Fruit fly (Drosophila melanogaster) whole organism, embryonic: Measurements from ENCODE around the gene CG15024.
A peak's percentile ranks its signal among the peaks of the same experiment; 100 is the strongest.

Experiments used
- Adf1 ChIP-seq: fragments of 200-800 bp; sonication (Bioruptor generic); IDR thresholded peaks from 2 replicates; pipeline ENCODE4 v1.3.6; 2022; ENCODE audit warnings: missing biosample characterization, missing genetic modification characterization
- B-H2 ChIP-seq: fragments of 200-800 bp; sonication (Bioruptor generic); optimal IDR thresholded peaks from 2 replicates; lab custom pipeline; 2018; ENCODE audit warnings: missing biosample characterization, mild to moderate bottlenecking, missing genetic modification characterization
- CG10147 ChIP-seq: fragments of 200-800 bp; sonication (Bioruptor generic); optimal IDR thresholded peaks from 2 replicates; lab custom pipeline; 2019; ENCODE audit warnings: missing biosample characterization, mild to moderate bottlenecking, missing genetic modification characterization, moderate library complexity
- CG10209 ChIP-seq: fragments of 200-800 bp; sonication (Bioruptor generic); optimal IDR thresholded peaks from 3 replicates; lab custom pipeline; 2017; ENCODE audit warnings: missing biosample characterization, mild to moderate bottlenecking, missing genetic modification characterization, missing genetic modification reagents
- CG10543 ChIP-seq: fragments of 200-800 bp; sonication (Bioruptor generic); optimal IDR thresholded peaks from 3 replicates; lab custom pipeline; 2017; ENCODE audit warnings: missing biosample characterization, mild to moderate bottlenecking, missing genetic modification characterization, moderate library complexity
- CG11093 ChIP-seq: fragments of 200-800 bp; sonication (Bioruptor generic); IDR thresholded peaks from 3 replicates; pipeline ENCODE4 v1.3.6; 2022; ENCODE audit warnings: missing biosample characterization, missing genetic modification characterization
- CG12744 ChIP-seq: fragments of 200-800 bp; sonication (Bioruptor generic); optimal IDR thresholded peaks from 2 replicates; lab custom pipeline; 2016; ENCODE audit warnings: missing biosample characterization, missing genetic modification characterization
- CG12769 ChIP-seq: fragments of 200-800 bp; sonication (Bioruptor generic); optimal IDR thresholded peaks from 2 replicates; lab custom pipeline; 2019; ENCODE audit warnings: missing biosample characterization, mild to moderate bottlenecking, missing genetic modification characterization, moderate library complexity
- CG13775 ChIP-seq: fragments of 200-800 bp; sonication (Bioruptor generic); optimal IDR thresholded peaks from 3 replicates; lab custom pipeline; 2017; ENCODE audit warnings: missing biosample characterization, mild to moderate bottlenecking, missing genetic modification characterization
- CG13894 ChIP-seq: fragments of 200-800 bp; sonication (Bioruptor generic); optimal IDR thresholded peaks from 3 replicates; lab custom pipeline; 2018; ENCODE audit warnings: missing biosample characterization, mild to moderate bottlenecking, missing genetic modification characterization, moderate library complexity
- CG15073 ChIP-seq: fragments of 200-800 bp; sonication (Bioruptor generic); optimal IDR thresholded peaks from 2 replicates; lab custom pipeline; 2016; ENCODE audit warnings: missing biosample characterization, missing genetic modification characterization
- CG17359 ChIP-seq: fragments of 200-800 bp; sonication (Bioruptor generic); optimal IDR thresholded peaks from 3 replicates; lab custom pipeline; 2018; ENCODE audit warnings: missing biosample characterization, mild to moderate bottlenecking, missing genetic modification characterization, moderate library complexity
- CG17568 ChIP-seq: fragments of 200-800 bp; sonication (Bioruptor generic); optimal IDR thresholded peaks from 2 replicates; lab custom pipeline; 2018; ENCODE audit warnings: missing biosample characterization, mild to moderate bottlenecking, missing genetic modification characterization, moderate library complexity
- CG18599 ChIP-seq: fragments of 200-800 bp; sonication (Bioruptor generic); optimal IDR thresholded peaks from 3 replicates; lab custom pipeline; 2017; ENCODE audit warnings: missing biosample characterization, missing genetic modification characterization, mild to moderate bottlenecking, moderate library complexity, missing genetic modification reagents
- CG34376 ChIP-seq: fragments of 200-800 bp; sonication (Bioruptor generic); optimal IDR thresholded peaks from 2 replicates; lab custom pipeline; 2018; ENCODE audit warnings: missing biosample characterization, mild to moderate bottlenecking, missing genetic modification characterization
- CG3726 ChIP-seq: fragments of 200-800 bp; sonication (Bioruptor generic); IDR thresholded peaks from 3 replicates; pipeline ENCODE4, ENCODE4 v1.3.6; 2022; ENCODE audit warnings: missing biosample characterization, missing genetic modification characterization
- CG3847 ChIP-seq: fragments of 200-800 bp; sonication (Bioruptor generic); IDR thresholded peaks from 2 replicates; pipeline ENCODE4 v1.3.6; 2022; ENCODE audit warnings: missing biosample characterization, missing genetic modification characterization
- CG4282 ChIP-seq: fragments of 200-800 bp; sonication (Bioruptor generic); optimal IDR thresholded peaks from 2 replicates; lab custom pipeline; 2016; ENCODE audit warnings: missing biosample characterization, missing genetic modification characterization
- CG6175 ChIP-seq: fragments of 200-800 bp; sonication (Bioruptor generic); IDR thresholded peaks from 3 replicates; pipeline ENCODE4 v1.3.6; 2022; ENCODE audit warnings: missing biosample characterization, missing genetic modification characterization
- CG6254 ChIP-seq: fragments of 200-800 bp; sonication (Bioruptor generic); optimal IDR thresholded peaks from 3 replicates; lab custom pipeline; 2017; ENCODE audit warnings: mild to moderate bottlenecking, missing biosample characterization, missing genetic modification reagents, missing genetic modification characterization
- CG6791 ChIP-seq: fragments of 200-800 bp; sonication (Bioruptor generic); IDR thresholded peaks from 3 replicates; pipeline ENCODE4 v1.3.6; 2022; ENCODE audit warnings: missing biosample characterization, missing genetic modification characterization; ENCODE audit not compliant: partially characterized antibody
- Eip74EF ChIP-seq, 2 experiments: fragments of 200-800 bp in 1 of 2; fragments of >200 bp in 1 of 2; sonication (Bioruptor generic) in 1 of 2; optimal IDR thresholded peaks; 2 replicates each; lab custom pipeline; 2017 to 2019; ENCODE audit warnings: missing biosample characterization in 2 of 2, missing genetic modification characterization in 2 of 2, mild to moderate bottlenecking in 1 of 2, moderate library complexity in 1 of 2
- Ets65A ChIP-seq: fragments of 200-800 bp; sonication (Bioruptor generic); peaks from one replicate; lab custom pipeline; 2016; ENCODE audit warnings: missing biosample characterization, missing genetic modification characterization
- MTF-1 ChIP-seq: fragments of 200-800 bp; sonication (Bioruptor generic); optimal IDR thresholded peaks from 2 replicates; lab custom pipeline; 2018; ENCODE audit warnings: missing biosample characterization, mild to moderate bottlenecking, missing genetic modification characterization, borderline replicate concordance
- NC2α ChIP-seq: fragments of 200-800 bp; sonication (Bioruptor generic); optimal IDR thresholded peaks from 2 replicates; lab custom pipeline; 2016; ENCODE audit warnings: missing biosample characterization, missing genetic modification characterization
- NC2β ChIP-seq: fragments of 200-800 bp; sonication (Bioruptor generic); optimal IDR thresholded peaks from 2 replicates; lab custom pipeline; 2016; ENCODE audit warnings: missing biosample characterization, missing genetic modification characterization
- Opbp ChIP-seq: fragments of 200-800 bp; sonication (Bioruptor generic); IDR thresholded peaks from 3 replicates; pipeline ENCODE4 v1.3.6; 2022; ENCODE audit warnings: missing biosample characterization, missing genetic modification characterization; ENCODE audit not compliant: partially characterized antibody
- Poxn ChIP-seq: fragments of 200-800 bp; sonication (Bioruptor generic); IDR thresholded peaks from 2 replicates; pipeline ENCODE4 v1.3.6; 2022; ENCODE audit warnings: missing biosample characterization, missing genetic modification characterization
- Rx ChIP-seq: fragments of 200-800 bp; sonication (Bioruptor generic); IDR thresholded peaks from 2 replicates; pipeline ENCODE4 v1.3.6; 2022; ENCODE audit warnings: missing biosample characterization, missing genetic modification characterization
- Side ChIP-seq: fragments of 200-800 bp; sonication (Bioruptor generic); optimal IDR thresholded peaks from 2 replicates; lab custom pipeline; 2016; ENCODE audit warnings: missing biosample characterization, missing genetic modification characterization
- Sox102F ChIP-seq: fragments of 200-800 bp; sonication (Bioruptor generic); optimal IDR thresholded peaks from 2 replicates; lab custom pipeline; 2018; ENCODE audit warnings: missing biosample characterization, mild to moderate bottlenecking, missing genetic modification characterization, moderate library complexity
- abd-A ChIP-seq: fragments of 200-800 bp; sonication (Bioruptor generic); optimal IDR thresholded peaks from 3 replicates; lab custom pipeline; 2019; ENCODE audit warnings: missing biosample characterization, mild to moderate bottlenecking, missing genetic modification characterization, moderate library complexity
- chinmo ChIP-seq: fragments of 200-800 bp; sonication (Bioruptor generic); IDR thresholded peaks from 4 replicates; pipeline ENCODE4 v1.3.6; 2022; ENCODE audit warnings: missing biosample characterization, missing genetic modification characterization; ENCODE audit not compliant: partially characterized antibody
- chm ChIP-seq: fragments of 200-800 bp; sonication (Bioruptor generic); IDR thresholded peaks from 2 replicates; pipeline ENCODE4 v1.3.6; 2022; ENCODE audit warnings: missing biosample characterization, missing genetic modification characterization
- disco-r ChIP-seq: fragments of 200-800 bp; sonication (Bioruptor generic); optimal IDR thresholded peaks from 2 replicates; lab custom pipeline; 2016; ENCODE audit warnings: missing biosample characterization, missing genetic modification characterization
- fd3F ChIP-seq: fragments of 200-800 bp; sonication (Bioruptor generic); optimal IDR thresholded peaks from 2 replicates; lab custom pipeline; 2018; ENCODE audit warnings: missing biosample characterization, mild to moderate bottlenecking, missing genetic modification characterization, moderate library complexity
- kay ChIP-seq: fragments of 200-800 bp; sonication (Bioruptor generic); optimal IDR thresholded peaks from 2 replicates; lab custom pipeline; 2016; ENCODE audit warnings: missing biosample characterization, missing genetic modification characterization
- nerfin-1 ChIP-seq: fragments of 200-800 bp; sonication (Bioruptor generic); optimal IDR thresholded peaks from 3 replicates; lab custom pipeline; 2019; ENCODE audit warnings: missing biosample characterization, mild to moderate bottlenecking, missing genetic modification characterization, moderate library complexity
- onecut ChIP-seq: fragments of 200-800 bp; sonication (Bioruptor generic); IDR thresholded peaks from 2 replicates; pipeline ENCODE4 v1.3.6; 2022; ENCODE audit warnings: missing biosample characterization, missing genetic modification characterization
- sna ChIP-seq: fragments of 200-800 bp; sonication (Bioruptor generic); IDR thresholded peaks from 2 replicates; pipeline ENCODE4 v1.3.6; 2022; ENCODE audit warnings: missing biosample characterization, missing genetic modification characterization; ENCODE audit not compliant: partially characterized antibody
- so ChIP-seq: fragments of 200-800 bp; sonication (Bioruptor generic); IDR thresholded peaks from 3 replicates; pipeline ENCODE4 v1.3.6; 2022; ENCODE audit warnings: missing biosample characterization, missing genetic modification characterization
- ssp ChIP-seq: fragments of 200-800 bp; sonication (Bioruptor generic); IDR thresholded peaks from 2 replicates; pipeline ENCODE4 v1.3.6; 2022; ENCODE audit warnings: missing biosample characterization, missing genetic modification characterization

Gene CG15024

dm6 chr3L:4480764-4481163 is 17.1 kb upstream of the CG15024 start (continued):
- TF ChIP-seq Eip74EF (GFP tag; optimal IDR thresholded peaks at IDR 0.05; lab: Kevin White, UChicago) (no peak), onecut (GFP tag; lab: Robert Waterston, UW) (no peak), B-H2 (no peak), CG3726 (no peak), kay (GFP tag; lab: Kevin White, UChicago) (no peak), fd3F (no peak), CG17568 (GFP tag; lab: Kevin White, UChicago) (no peak), MTF-1 (GFP tag; lab: Kevin White, UChicago) (no peak), Rx (GFP tag; lab: Robert Waterston, UW) (no peak), CG6175 (GFP tag; lab: Robert Waterston, UW) (peak; percentile 10; the same call in 1 of the 3 replicates)

- TF ChIP-seq CG13894 (tag; lab: Kevin White, UChicago): peak; percentile 27
- peak; percentile 64; the same call in 1 of the 4 replicates for TF ChIP-seq chinmo (GFP tag; lab: Robert Waterston, UW)
- no peak for TF ChIP-seq sna
- TF ChIP-seq Adf1 (GFP tag; lab: Robert Waterston, UW): peak; percentile 54; the same call in 1 of the 2 replicates
- TF ChIP-seq abd-A (tag; lab: Kevin White, UChicago): peak; percentile 68
These were observed 16.3 kb upstream of the CG15024 start, which contains the start of gene CG7465 for dm6 chr3L:4479938-4480337. TSS of gene CG7465 (plus strand) at chr3L:4480283.

DNA sequence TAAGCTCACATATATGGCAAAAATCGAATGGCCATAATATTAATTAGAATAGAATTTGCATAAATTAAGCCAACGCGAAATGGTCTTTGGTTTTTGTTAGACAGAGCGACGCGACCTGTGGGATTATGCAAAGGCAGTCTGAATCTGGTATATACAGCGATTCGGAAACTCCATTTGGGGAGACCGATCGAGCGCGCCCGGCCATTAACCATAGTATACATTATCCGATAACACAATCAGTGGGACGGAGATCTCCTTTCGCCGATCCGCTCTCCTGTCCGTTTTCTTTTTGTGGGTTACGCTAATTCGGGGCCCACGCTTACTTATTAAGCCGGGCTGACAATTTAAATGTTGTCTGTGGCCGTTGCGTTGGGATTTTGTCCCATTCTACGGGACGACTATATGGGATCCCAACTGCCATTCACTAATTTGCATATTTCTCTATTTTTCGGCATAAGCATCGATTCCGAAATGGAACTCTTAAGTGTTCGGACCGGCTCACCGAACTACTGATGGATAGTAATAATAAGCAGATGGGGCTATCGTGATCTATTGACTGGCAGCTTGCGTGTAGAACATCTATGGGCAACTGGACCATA is 14.1 kb upstream of the CG15024 start:
- TF ChIP-seq CG17359 (no peak), CG10209 (no peak), CG12769 (tag; lab: Kevin White, UChicago) (peak; percentile 23), CG6791 (GFP tag; lab: Robert Waterston, UW) (no peak), ssp (no peak), CG6254 (GFP tag; lab: Kevin White, UChicago) (no peak), CG3847 (0 out of 2 replicates have a peak, but pooled peaks have one; percentile 14), Sox102F (GFP tag; lab: Kevin White, UChicago) (no peak), B-H2 (no peak), NC2β (GFP tag; lab: Kevin White, UChicago) (no peak), Ets65A (GFP tag; lab: Kevin White, UChicago) (peak; percentile 29), NC2α (no peak), CG13894 (tag; lab: Kevin White, UChicago) (peak; percentile 98), CG10543 (GFP tag; lab: Kevin White, UChicago) (peak; percentile 4)

dm6 chr3L:4475704-4476103 is 12.1 kb upstream of the CG15024 start:
- TF ChIP-seq Ets65A (GFP tag; lab: Kevin White, UChicago): peak; percentile 90
- TF ChIP-seq Opbp (GFP tag; lab: Robert Waterston, UW): no peak
- no peak for TF ChIP-seq so (GFP tag; lab: Robert Waterston, UW)
- TF ChIP-seq CG11093 (GFP tag; lab: Robert Waterston, UW): 0 out of 3 replicates have a peak, but pooled peaks have one; percentile 7
- no peak for TF ChIP-seq Poxn
- TF ChIP-seq chinmo (GFP tag; lab: Robert Waterston, UW): 0 out of 4 replicates have a peak, but pooled peaks have one; percentile 0

dm6 chr3L:4474946-4475470 is 11.4 kb upstream of the CG15024 start:
- TF ChIP-seq CG18599 (GFP tag; lab: Kevin White, UChicago) (peak; percentile 90), Side (GFP tag; lab: Kevin White, UChicago) (peak; percentile 74), chm (GFP tag; lab: Robert Waterston, UW) (peak; percentile 89; the same call in 1 of the 2 replicates), nerfin-1 (tag; lab: Kevin White, UChicago) (peak; percentile 76), disco-r (GFP tag; lab: Kevin White, UChicago) (peak; percentile 72), CG4282 (GFP tag; lab: Kevin White, UChicago) (no peak), Ets65A (GFP tag; lab: Kevin White, UChicago) (no peak), CG15073 (GFP tag; lab: Kevin White, UChicago) (no peak), CG12744 (peak; percentile 91), CG34376 (GFP tag; lab: Kevin White, UChicago) (peak; percentile 96), CG10147 (peak; percentile 88), CG13775 (GFP tag; lab: Kevin White, UChicago) (peak; percentile 76)
